Worm (Caenorhabditis elegans) whole organism, young adult: ENCODE measurements around the gene K08D10.13.

Source experiments
- B0019.2 ChIP-seq: fragments of 200-800 bp; sonication (Bioruptor generic); conservative IDR thresholded peaks from 2 replicates; pipeline ENCODE4 v1.3.6; 2022; ENCODE audit warnings: missing genetic modification reagents, missing genetic modification characterization, missing compliant biosample characterization
- B0035.1 ChIP-seq: sonication (generic microtip); optimal IDR thresholded peaks from 2 replicates; lab custom pipeline; 2016; ENCODE audit warnings: missing genetic modification characterization, mild to moderate bottlenecking, missing compliant biosample characterization, missing genotype, missing genetic modification reagents
- B0336.3 ChIP-seq: fragments of 200-800 bp; sonication (Bioruptor generic); IDR thresholded peaks from 2 replicates; pipeline ENCODE4 v1.3.6; 2022; ENCODE audit warnings: missing genetic modification characterization, missing compliant biosample characterization
- F23B12.7 ChIP-seq: sonication (generic microtip); optimal IDR thresholded peaks from 2 replicates; lab custom pipeline; 2017; ENCODE audit warnings: missing genetic modification characterization, mild to moderate bottlenecking, missing compliant biosample characterization, antibody characterized with exemption, moderate library complexity; ENCODE audit not compliant: insufficient read depth
- Y53G8AR.9 ChIP-seq: fragments of 200-800 bp; sonication (Bioruptor generic); conservative IDR thresholded peaks from 2 replicates; pipeline ENCODE4 v1.3.6; 2022; ENCODE audit warnings: missing genetic modification reagents, missing genetic modification characterization, missing compliant biosample characterization
- Y56A3A.18 ChIP-seq: fragments of 200-800 bp; sonication (Bioruptor generic); IDR thresholded peaks from 2 replicates; pipeline ENCODE4 v1.3.6; 2022; ENCODE audit warnings: missing genetic modification reagents, missing genetic modification characterization, missing compliant biosample characterization
- Y67H2A.10 ChIP-seq: fragments of 200-800 bp; sonication (Bioruptor generic); conservative IDR thresholded peaks from 2 replicates; pipeline ENCODE4 v1.3.6; 2022; ENCODE audit warnings: missing genetic modification reagents, missing genetic modification characterization, missing compliant biosample characterization
- athp-1 ChIP-seq: sonication (generic microtip); optimal IDR thresholded peaks from 2 replicates; lab custom pipeline; 2017; ENCODE audit warnings: mild to moderate bottlenecking, missing genetic modification characterization, missing compliant biosample characterization
- cebp-2 ChIP-seq: fragments of 200-800 bp; sonication (Bioruptor generic); IDR thresholded peaks from 2 replicates; pipeline ENCODE4 v1.3.6; 2022; ENCODE audit warnings: missing genetic modification characterization, missing compliant biosample characterization
- ceh-79 ChIP-seq: sonication (generic microtip); optimal IDR thresholded peaks from 2 replicates; lab custom pipeline; 2017; ENCODE audit warnings: mild to moderate bottlenecking, missing genetic modification characterization, missing compliant biosample characterization
- chd-7 ChIP-seq: sonication (generic microtip); optimal IDR thresholded peaks from 2 replicates; lab custom pipeline; 2016; ENCODE audit warnings: mild to moderate bottlenecking, missing genetic modification characterization, moderate library complexity, missing compliant biosample characterization
- dpl-1 ChIP-seq: fragments of 150-350 bp; optimal IDR thresholded peaks from 2 replicates; lab custom pipeline; 2014; ENCODE audit warnings: missing biosample characterization, missing genetic modification reagents, missing genetic modification characterization
- egrh-3 ChIP-seq: fragments of 200-800 bp; sonication (Bioruptor generic); IDR thresholded peaks from 2 replicates; pipeline ENCODE4 v1.3.6; 2022; ENCODE audit warnings: missing genetic modification reagents, missing genetic modification characterization, missing compliant biosample characterization
- ekl-4 ChIP-seq: fragments of 200-800 bp; sonication (Bioruptor generic); IDR thresholded peaks from 2 replicates; pipeline ENCODE4 v1.3.6; 2022; ENCODE audit warnings: missing genetic modification reagents, missing genetic modification characterization, missing compliant biosample characterization
- fkh-3 ChIP-seq: sonication (generic microtip); optimal IDR thresholded peaks from 2 replicates; lab custom pipeline; 2016; ENCODE audit warnings: mild to moderate bottlenecking, missing genetic modification characterization, missing compliant biosample characterization
- hlh-12 ChIP-seq: sonication (generic microtip); optimal IDR thresholded peaks from 2 replicates; lab custom pipeline; 2016; ENCODE audit warnings: missing genetic modification characterization, missing compliant biosample characterization
- hlh-26 ChIP-seq: fragments of 200-800 bp; sonication (Bioruptor generic); conservative IDR thresholded peaks from 2 replicates; pipeline ENCODE4 v1.3.6; 2022; ENCODE audit warnings: missing genetic modification reagents, missing genetic modification characterization, missing compliant biosample characterization
- hrde-1 ChIP-seq: sonication (generic microtip); optimal IDR thresholded peaks from 2 replicates; lab custom pipeline; 2016; ENCODE audit warnings: missing genetic modification characterization, mild to moderate bottlenecking, missing compliant biosample characterization, moderate library complexity, missing genotype, missing genetic modification reagents, borderline replicate concordance
- hsf-1 ChIP-seq: fragments of 200-800 bp; sonication (Bioruptor generic); IDR thresholded peaks from 2 replicates; pipeline ENCODE4 v1.3.6; 2022; ENCODE audit warnings: missing genetic modification reagents, missing genetic modification characterization, missing compliant biosample characterization
- lag-1 ChIP-seq: fragments of 200-800 bp; sonication (Bioruptor generic); IDR thresholded peaks from 2 replicates; pipeline ENCODE4 v1.3.6; 2022; ENCODE audit warnings: missing genetic modification reagents, missing genetic modification characterization, missing compliant biosample characterization
- lin-26 ChIP-seq: fragments of 200-800 bp; sonication (Bioruptor generic); IDR thresholded peaks from 2 replicates; pipeline ENCODE4 v1.3.6; 2022; ENCODE audit warnings: missing genetic modification reagents, missing genetic modification characterization, missing compliant biosample characterization
- lsl-1 ChIP-seq: fragments of 200-800 bp; sonication (Bioruptor generic); optimal IDR thresholded peaks from 2 replicates; lab custom pipeline; 2018; ENCODE audit warnings: mild to moderate bottlenecking, missing genetic modification characterization, moderate library complexity, missing compliant biosample characterization
- mel-28 ChIP-seq: sonication (generic microtip); optimal IDR thresholded peaks from 2 replicates; lab custom pipeline; 2016; ENCODE audit warnings: borderline replicate concordance, mild to moderate bottlenecking, missing genetic modification characterization, missing compliant biosample characterization
- nfya-1 ChIP-seq: sonication (generic microtip); optimal IDR thresholded peaks from 2 replicates; lab custom pipeline; 2017; ENCODE audit warnings: antibody characterized with exemption, missing compliant biosample characterization, missing genetic modification characterization, borderline replicate concordance; ENCODE audit not compliant: insufficient read depth
- nfyb-1 ChIP-seq: fragments of 200-800 bp; sonication (Bioruptor generic); IDR thresholded peaks from 2 replicates; pipeline ENCODE4 v1.3.6; 2022; ENCODE audit warnings: missing genetic modification reagents, missing genetic modification characterization, missing compliant biosample characterization
- nhr-120 ChIP-seq: fragments of 200-800 bp; sonication (Bioruptor generic); IDR thresholded peaks from 2 replicates; pipeline ENCODE4 v1.3.6; 2022; ENCODE audit warnings: missing genetic modification characterization, missing compliant biosample characterization
- nhr-179 ChIP-seq: sonication (generic microtip); optimal IDR thresholded peaks from 2 replicates; lab custom pipeline; 2016; ENCODE audit warnings: mild to moderate bottlenecking, missing genetic modification characterization, missing compliant biosample characterization
- nhr-90 ChIP-seq: sonication (generic microtip); optimal IDR thresholded peaks from 2 replicates; lab custom pipeline; 2016; ENCODE audit warnings: missing genotype, mild to moderate bottlenecking, missing genetic modification characterization, missing compliant biosample characterization
- rcor-1 ChIP-seq: fragments of 200-800 bp; sonication (Bioruptor generic); IDR thresholded peaks from 2 replicates; pipeline ENCODE4 v1.3.6; 2022; ENCODE audit warnings: missing genetic modification reagents, missing genetic modification characterization, missing compliant biosample characterization
- repo-1 ChIP-seq: sonication (generic microtip); optimal IDR thresholded peaks from 2 replicates; lab custom pipeline; 2017; ENCODE audit warnings: mild to moderate bottlenecking, missing genetic modification characterization, missing compliant biosample characterization
- sdz-38 ChIP-seq: sonication (generic microtip); optimal IDR thresholded peaks from 2 replicates; lab custom pipeline; 2016; ENCODE audit warnings: missing genotype, missing genetic modification characterization, missing compliant biosample characterization
- snpc-1.3 ChIP-seq: sonication (generic microtip); optimal IDR thresholded peaks from 2 replicates; lab custom pipeline; 2017; ENCODE audit warnings: missing genetic modification characterization, mild to moderate bottlenecking, missing compliant biosample characterization, antibody characterized with exemption, moderate library complexity, missing genotype, missing genetic modification reagents; ENCODE audit not compliant: insufficient read depth
- snpc-3.4 ChIP-seq: sonication (generic microtip); optimal IDR thresholded peaks from 2 replicates; lab custom pipeline; 2017; ENCODE audit warnings: missing genetic modification characterization, mild to moderate bottlenecking, missing compliant biosample characterization, antibody characterized with exemption, moderate library complexity, missing genotype, missing genetic modification reagents
- snpc-4 ChIP-seq, 5 experiments: fragments of 150-350 bp in 1 of 5; sonication (generic microtip) in 4 of 5; optimal IDR thresholded peaks; 2 replicates each; lab custom pipeline; 2014 to 2018; ENCODE audit warnings: missing genetic modification characterization in 5 of 5, missing biosample characterization in 3 of 5, antibody characterized with exemption in 2 of 5, mild to moderate bottlenecking in 2 of 5, missing compliant biosample characterization in 2 of 5, missing genotype in 2 of 5, moderate library complexity in 2 of 5, missing genetic modification reagents in 1 of 5
- xnd-1 ChIP-seq: sonication (generic microtip); optimal IDR thresholded peaks from 2 replicates; lab custom pipeline; 2016; ENCODE audit warnings: missing genotype, missing genetic modification reagents, missing genetic modification characterization, missing compliant biosample characterization
- zim-3 ChIP-seq: sonication (generic microtip); optimal IDR thresholded peaks from 2 replicates; lab custom pipeline; 2017; ENCODE audit warnings: mild to moderate bottlenecking, missing genetic modification characterization, moderate library complexity, missing compliant biosample characterization
- ztf-28 ChIP-seq: fragments of 200-800 bp; sonication (Bioruptor generic); IDR thresholded peaks from 2 replicates; pipeline ENCODE4 v1.3.6; 2022; ENCODE audit warnings: missing genetic modification reagents, missing genetic modification characterization, missing compliant biosample characterization
- ztf-6 ChIP-seq: fragments of 200-800 bp; sonication (Bioruptor generic); IDR thresholded peaks from 2 replicates; pipeline ENCODE4 v1.3.6; 2022; ENCODE audit warnings: missing genetic modification reagents, missing genetic modification characterization, missing compliant biosample characterization

Gene K08D10.13

ce11 chrIV:4140265-4140664 lies 31.1 kb downstream of the K08D10.13 start, which contains the start of gene F49F1.18 (continued):
- TF ChIP-seq B0336.3 (GFP tag; lab: Robert Waterston, UW), result no peak
- TF ChIP-seq Y67H2A.10 (GFP tag; lab: Robert Waterston, UW), result no peak
- no peak for TF ChIP-seq snpc-1.3
- TF ChIP-seq nfya-1, result no peak
- TF ChIP-seq snpc-3.4 (tag; lab: Kevin White, UChicago), result no peak
- TF ChIP-seq hsf-1 (GFP tag; lab: Robert Waterston, UW), result no peak

- TF ChIP-seq xnd-1 (tag; lab: Kevin White, UChicago) (no peak), nhr-179 (no peak), snpc-4 (GFP tag; optimal IDR thresholded peaks at IDR 0.05; lab: Kevin White, UChicago) (no peak), snpc-4 (tag; optimal IDR thresholded peaks at IDR 0.05; lab: Kevin White, UChicago) (no peak), nfyb-1 (GFP tag; lab: Robert Waterston, UW) (no peak), hlh-26 (GFP tag; lab: Robert Waterston, UW) (no peak), sdz-38 (tag; lab: Kevin White, UChicago) (no peak), Y56A3A.18 (GFP tag; lab: Robert Waterston, UW) (no peak), fkh-3 (tag; lab: Kevin White, UChicago) (no peak), nfya-1 (no peak), ztf-6 (GFP tag; lab: Robert Waterston, UW) (no peak), zim-3 (tag; lab: Kevin White, UChicago) (no peak)
- TF ChIP-seq, all 124 proteins: peak for 0
Measured at ce11 chrIV:4139022-4139421, 32.4 kb downstream of the K08D10.13 start, which contains the start of gene F49F1.10. F49F1.10 (minus strand) TSS chrIV:4139122.

DNA sequence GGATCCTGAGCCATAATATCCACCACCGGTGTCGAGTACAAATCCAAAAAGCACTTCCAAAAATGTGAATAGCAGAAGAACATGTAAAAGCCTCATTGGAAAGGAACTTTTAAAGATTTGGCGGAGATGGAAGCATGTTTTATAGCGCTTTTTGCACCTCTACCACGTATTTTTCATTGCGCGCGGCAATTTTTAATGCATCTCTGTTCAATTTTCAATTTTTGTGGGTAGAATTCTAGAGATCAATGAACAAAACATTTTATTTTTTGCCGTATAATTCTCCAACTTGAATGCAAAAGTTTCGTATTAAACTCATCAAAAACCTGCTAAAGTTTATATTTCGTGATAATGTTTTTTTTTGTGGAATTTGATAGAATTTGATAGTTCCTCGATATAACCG lies 33.9 kb downstream of the K08D10.13 start, which contains the start of gene F49F1.9:
F49F1.9 (minus strand) TSS at position 101 of the 400 bp plus-strand sequence.
- TF ChIP-seq hlh-12 (tag; lab: Kevin White, UChicago), result no peak
- TF ChIP-seq ztf-28 (GFP tag; lab: Robert Waterston, UW), result no peak
- TF ChIP-seq mel-28, result no peak
- no peak for TF ChIP-seq nhr-90 (tag; lab: Kevin White, UChicago)
- no peak for TF ChIP-seq lsl-1
- no peak for TF ChIP-seq ekl-4 (GFP tag; lab: Robert Waterston, UW)
- no peak for TF ChIP-seq egrh-3
- TF ChIP-seq F23B12.7 (tag; lab: Kevin White, UChicago), result no peak
- no peak for TF ChIP-seq athp-1
- TF ChIP-seq hrde-1 (tag; lab: Kevin White, UChicago), result no peak
- TF ChIP-seq Y53G8AR.9, result no peak
- TF ChIP-seq B0035.1 (tag; lab: Kevin White, UChicago), result no peak
- TF ChIP-seq B0019.2 (GFP tag; lab: Robert Waterston, UW), result no peak
- TF ChIP-seq cebp-2, result no peak
- no peak for TF ChIP-seq rcor-1 (GFP tag; lab: Robert Waterston, UW)
- TF ChIP-seq dpl-1 (GFP tag; lab: Kevin White, UChicago), result no peak

DNA sequence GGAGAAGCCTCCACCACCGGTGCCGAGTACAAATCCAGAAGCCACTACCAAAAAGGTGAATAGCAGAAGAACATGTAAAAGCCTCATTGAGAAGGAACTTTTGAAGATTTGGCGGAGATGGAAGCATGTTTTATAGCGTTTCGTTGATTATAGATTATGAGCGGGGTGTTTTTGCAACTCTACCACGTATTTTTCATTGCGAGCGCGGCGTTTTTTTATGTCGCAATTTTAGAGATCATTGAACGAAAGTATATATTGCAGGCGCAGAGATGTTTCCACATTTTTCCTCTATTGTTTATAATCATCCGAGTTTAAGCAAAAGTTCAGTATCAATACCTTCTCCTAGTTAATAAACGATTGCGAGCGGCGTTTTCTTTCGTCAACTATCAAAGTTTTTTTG lies 35.6 kb downstream of the K08D10.13 start, which contains the start of gene F49F1.17:
F49F1.17 (minus strand) TSS at position 101 of the 400 bp plus-strand sequence.
- TF ChIP-seq nhr-120 (GFP tag; lab: Robert Waterston, UW), result no peak
- TF ChIP-seq athp-1, result no peak
- no peak for TF ChIP-seq chd-7 (tag; lab: Kevin White, UChicago)
- TF ChIP-seq ceh-79 (tag; lab: Kevin White, UChicago), result no peak
- no peak for TF ChIP-seq lin-26 (GFP tag; lab: Robert Waterston, UW)
- TF ChIP-seq lag-1, result no peak
- no peak for TF ChIP-seq repo-1
